Worm (Caenorhabditis elegans): ENCODE data around the gene F54F2.7.

Gene F54F2.7

ce11 chrIII:8795595-8796141 lies 11.5 kb downstream of the F54F2.7 start (continued):
- TF ChIP-seq let-526 (GFP tag; IDR thresholded peaks at IDR 0.05) (peak; percentile 54; the same call in 1 of the 2 replicates), lin-54 (GFP tag; optimal IDR thresholded peaks at IDR 0.05) (peak; percentile 44), ccch-3 (GFP tag; optimal IDR thresholded peaks at IDR 0.05) (no peak), unc-62 (GFP tag; optimal IDR thresholded peaks at IDR 0.05) (peak; percentile 63), hlh-12 (tag; optimal IDR thresholded peaks at IDR 0.05) (no peak), zfh-2 (GFP tag; conservative IDR thresholded peaks at IDR 0.05) (peak; percentile 99), F23B12.7 (tag; optimal IDR thresholded peaks at IDR 0.05; ENCODE audit: insufficient read depth) (peak; percentile 18), Y67H2A.10 (GFP tag; conservative IDR thresholded peaks at IDR 0.05) (peak; percentile 46; the same call in 1 of the 2 replicates), lsl-1 (GFP tag; optimal IDR thresholded peaks at IDR 0.05) (peak; percentile 0), pbrm-1 (GFP tag; IDR thresholded peaks at IDR 0.05) (peak; percentile 71; the same call in 1 of the 2 replicates), lin-35 (GFP tag; optimal IDR thresholded peaks at IDR 0.05) (peak in 2 of 3 experiments; percentile 38 to 84), tlf-1 (GFP tag; optimal IDR thresholded peaks at IDR 0.05) (peak; percentile 67), ets-4 (GFP tag; optimal IDR thresholded peaks at IDR 0.05) (peak; percentile 61), aptf-3 (GFP tag; IDR thresholded peaks at IDR 0.05) (no peak), chd-7 (tag; optimal IDR thresholded peaks at IDR 0.05) (peak; percentile 96), sdz-38 (tag; optimal IDR thresholded peaks at IDR 0.05) (no peak), snpc-1.3 (tag; optimal IDR thresholded peaks at IDR 0.05; ENCODE audit: insufficient read depth) (peak; percentile 49), mcd-1 (GFP tag; IDR thresholded peaks at IDR 0.05) (peak; percentile 81), nfyb-1 (GFP tag; IDR thresholded peaks at IDR 0.05) (peak; percentile 89), aptf-2 (GFP tag; conservative IDR thresholded peaks at IDR 0.05) (0 out of 2 replicates have a peak, but pooled peaks have one; percentile 59), atf-7 (tag; optimal IDR thresholded peaks at IDR 0.05) (peak; percentile 86), B0336.3 (GFP tag; IDR thresholded peaks at IDR 0.05) (peak; percentile 75; the same call in 1 of the 2 replicates), ztf-22 (GFP tag; optimal IDR thresholded peaks at IDR 0.05) (peak; percentile 43), egl-44 (GFP tag; IDR thresholded peaks at IDR 0.05) (peak; percentile 74), nhr-27 (tag; optimal IDR thresholded peaks at IDR 0.05) (no peak), athp-1 (tag; optimal IDR thresholded peaks at IDR 0.05) (peak; percentile 79), hmg-1.2 (GFP tag; IDR thresholded peaks at IDR 0.05) (peak; percentile 97), ceh-27 (GFP tag; optimal IDR thresholded peaks at IDR 0.05) (peak; percentile 93), cebp-1 (GFP tag; IDR thresholded peaks at IDR 0.05) (peak; percentile 25; the same call in 1 of the 2 replicates), cebp-1 (tag; optimal IDR thresholded peaks at IDR 0.05) (peak; percentile 88), bed-2 (GFP tag; IDR thresholded peaks at IDR 0.05) (peak; percentile 69; the same call in 1 of the 2 replicates), madf-10 (tag; optimal IDR thresholded peaks at IDR 0.05) (peak; percentile 67), B0019.2 (GFP tag; conservative IDR thresholded peaks at IDR 0.05) (no peak; the same call in 1 of the 2 replicates), D2030.7 (GFP tag; IDR thresholded peaks at IDR 0.05) (peak; percentile 38), K11D2.4 (GFP tag; IDR thresholded peaks at IDR 0.05) (peak; percentile 91), pha-4 (tag; optimal IDR thresholded peaks at IDR 0.05) (peak; percentile 49), T07F8.4 (tag; optimal IDR thresholded peaks at IDR 0.05) (peak; percentile 28), egrh-3 (GFP tag; IDR thresholded peaks at IDR 0.05) (peak; percentile 37), nhr-80 (tag; optimal IDR thresholded peaks at IDR 0.05) (peak; percentile 81), sea-2 (GFP tag; IDR thresholded peaks at IDR 0.05) (no peak), ztf-18 (tag; optimal IDR thresholded peaks at IDR 0.05) (peak; percentile 60), hlh-26 (GFP tag; conservative IDR thresholded peaks at IDR 0.05) (no peak), rec-8 (tag; optimal IDR thresholded peaks at IDR 0.05) (peak in 1 of 2 experiments; percentile 5), die-1 (tag; optimal IDR thresholded peaks at IDR 0.05) (peak; percentile 82), dpl-1 (GFP tag; optimal IDR thresholded peaks at IDR 0.05) (peak; percentile 6), B0261.1 (tag; optimal IDR thresholded peaks at IDR 0.05) (no peak), repo-1 (tag; optimal IDR thresholded peaks at IDR 0.05) (peak; percentile 74), somi-1 (GFP tag; optimal IDR thresholded peaks at IDR 0.05) (peak; percentile 96)
